Fruit fly (Drosophila melanogaster): ENCODE measurements around the gene tho2.

The tho2 gene

dm6 chr2L:2144725-2145656, at the start of gene tho2:
Gene tho2 (minus strand): TSS chr2L:2145187.
- TF ChIP-seq CTCF (optimal IDR thresholded peaks at IDR 0.05) (no peak), CG8478 (optimal IDR thresholded peaks at IDR 0.05) (no peak)

dm6 chr2L:2194305-2194828, 49.4 kb upstream of the tho2 start:
- TF ChIP-seq CTCF (optimal IDR thresholded peaks at IDR 0.05) (no peak), CG8478 (optimal IDR thresholded peaks at IDR 0.05) (no peak)

dm6 chr2L:2193357-2193780, 48.4 kb upstream of the tho2 start:
- TF ChIP-seq CTCF (optimal IDR thresholded peaks at IDR 0.05) (peak in 1 of 2 experiments; percentile 10), CG8478 (optimal IDR thresholded peaks at IDR 0.05) (no peak)

dm6 chr2L:2192123-2192601, 47.2 kb upstream of the tho2 start, which contains the start of gene CG10874:
Gene CG10874 (minus strand): TSS chr2L:2192386.
- TF ChIP-seq CG8478 (optimal IDR thresholded peaks at IDR 0.05), result no peak
- TF ChIP-seq CTCF (optimal IDR thresholded peaks at IDR 0.05), result no peak

dm6 chr2L:2191404-2191803, 46.4 kb upstream of the tho2 start:
- TF ChIP-seq CG8478 (optimal IDR thresholded peaks at IDR 0.05) (no peak), CTCF (optimal IDR thresholded peaks at IDR 0.05) (no peak)

dm6 chr2L:2190684-2191083, 45.7 kb upstream of the tho2 start:
- no peak for TF ChIP-seq CG8478 (optimal IDR thresholded peaks at IDR 0.05)
- TF ChIP-seq CTCF (optimal IDR thresholded peaks at IDR 0.05), result no peak

- TF ChIP-seq CG8478 (optimal IDR thresholded peaks at IDR 0.05) (no peak), CTCF (optimal IDR thresholded peaks at IDR 0.05) (no peak)
Measured at dm6 chr2L:2189100-2189499, 44.1 kb upstream of the tho2 start.

- no peak for TF ChIP-seq CTCF (optimal IDR thresholded peaks at IDR 0.05)
- no peak for TF ChIP-seq CG8478 (optimal IDR thresholded peaks at IDR 0.05)
Measured at dm6 chr2L:2187411-2187810, 42.4 kb upstream of the tho2 start.

- TF ChIP-seq CG8478 (optimal IDR thresholded peaks at IDR 0.05), result no peak
- TF ChIP-seq CTCF (optimal IDR thresholded peaks at IDR 0.05), result no peak
Measured at dm6 chr2L:2185373-2185772, 40.4 kb upstream of the tho2 start.

- TF ChIP-seq CG8478 (optimal IDR thresholded peaks at IDR 0.05), result no peak
- TF ChIP-seq CTCF (optimal IDR thresholded peaks at IDR 0.05), result no peak
Measured at dm6 chr2L:2184659-2185058, 39.7 kb upstream of the tho2 start.

dm6 chr2L:2184129-2184528, 39.1 kb upstream of the tho2 start:
- TF ChIP-seq CTCF (optimal IDR thresholded peaks at IDR 0.05) (no peak), CG8478 (optimal IDR thresholded peaks at IDR 0.05) (no peak)

- TF ChIP-seq CG8478 (optimal IDR thresholded peaks at IDR 0.05) (no peak), CTCF (optimal IDR thresholded peaks at IDR 0.05) (no peak)
Measured at dm6 chr2L:2182735-2183340, 37.9 kb upstream of the tho2 start.

dm6 chr2L:2181971-2182643, 37.1 kb upstream of the tho2 start:
- TF ChIP-seq CG8478 (optimal IDR thresholded peaks at IDR 0.05), result no peak
- no peak for TF ChIP-seq CTCF (optimal IDR thresholded peaks at IDR 0.05)

- TF ChIP-seq CTCF (optimal IDR thresholded peaks at IDR 0.05) (no peak), CG8478 (optimal IDR thresholded peaks at IDR 0.05) (no peak)
Measured at dm6 chr2L:2180665-2181064, 35.7 kb upstream of the tho2 start.

- no peak for TF ChIP-seq CTCF (optimal IDR thresholded peaks at IDR 0.05)
- TF ChIP-seq CG8478 (optimal IDR thresholded peaks at IDR 0.05), result no peak
Measured at dm6 chr2L:2180120-2180539, 35.1 kb upstream of the tho2 start.
